Worm (Caenorhabditis elegans) whole organism, L1 larva: ENCODE data around the gene C35A5.3.

Experiments
- Y116A8C.19 ChIP-seq: sonication (generic microtip); optimal IDR thresholded peaks from 2 replicates; lab custom pipeline; 2016; ENCODE audit warnings: missing compliant biosample characterization, missing genetic modification characterization, borderline replicate concordance
- alr-1 ChIP-seq: fragments of 200-800 bp; sonication (Bioruptor generic); optimal IDR thresholded peaks from 2 replicates; lab custom pipeline; 2018; ENCODE audit warnings: borderline replicate concordance, mild to moderate bottlenecking, missing genetic modification characterization, missing compliant biosample characterization
- aly-2 ChIP-seq: fragments of 150-350 bp; optimal IDR thresholded peaks from 2 replicates; lab custom pipeline; 2014; ENCODE audit warnings: missing biosample characterization, missing genetic modification characterization
- ama-1 ChIP-seq: fragments of 150-350 bp; optimal IDR thresholded peaks from 2 replicates; lab custom pipeline; 2014
- blmp-1 ChIP-seq: fragments of 150-350 bp; optimal IDR thresholded peaks from 2 replicates; lab custom pipeline; 2014; ENCODE audit warnings: missing biosample characterization, missing genetic modification characterization
- ceh-82 ChIP-seq, 3 experiments: fragments of 150-350 bp in 1 of 3; sonication (generic microtip) in 2 of 3; optimal IDR thresholded peaks; 2 replicates each; lab custom pipeline; 2014 to 2017; ENCODE audit warnings: missing biosample characterization in 3 of 3, missing genetic modification characterization in 3 of 3
- ceh-88 ChIP-seq: fragments of 200-800 bp; sonication (Bioruptor generic); IDR thresholded peaks from 2 replicates; pipeline ENCODE4 v1.3.6; 2022; ENCODE audit warnings: missing genetic modification characterization, missing compliant biosample characterization
- ceh-90 ChIP-seq: sonication (generic microtip); optimal IDR thresholded peaks from 2 replicates; lab custom pipeline; 2016; ENCODE audit warnings: missing genetic modification characterization, missing compliant biosample characterization
- efl-1 ChIP-seq, 4 experiments: fragments of 150-350 bp; optimal IDR thresholded peaks in 3 of 4; peaks in 1 of 4; 1 replicate in 1 of 4; 2 replicates in 3 of 4; lab custom pipeline; 2014; ENCODE audit warnings: missing biosample characterization in 2 of 4, missing genetic modification characterization in 2 of 4, missing genetic modification reagents in 2 of 4
- efl-3 ChIP-seq: fragments of 200-800 bp; sonication (Bioruptor generic); optimal IDR thresholded peaks from 2 replicates; lab custom pipeline; 2018; ENCODE audit warnings: mild to moderate bottlenecking, missing genetic modification characterization, missing compliant biosample characterization
- egl-13 ChIP-seq: sonication (generic microtip); optimal IDR thresholded peaks from 2 replicates; lab custom pipeline; 2016; ENCODE audit warnings: missing genotype, missing genetic modification reagents, missing genetic modification characterization, missing compliant biosample characterization
- egl-27 ChIP-seq, 2 experiments: fragments of 150-350 bp in 1 of 2; sonication (generic microtip); optimal IDR thresholded peaks; 3 replicates each; lab custom pipeline; 2017 to 2018; ENCODE audit warnings: missing biosample characterization in 2 of 2, missing genetic modification characterization in 2 of 2, missing genetic modification reagents in 2 of 2
- elt-2 ChIP-seq: sonication (generic microtip); optimal IDR thresholded peaks from 2 replicates; lab custom pipeline; 2016; ENCODE audit warnings: missing genetic modification characterization, mild to moderate bottlenecking, inconsistent platforms, missing compliant biosample characterization, missing genetic modification reagents
- fkh-10 ChIP-seq: sonication (generic microtip); optimal IDR thresholded peaks from 2 replicates; lab custom pipeline; 2017; ENCODE audit warnings: missing biosample characterization, missing genetic modification reagents, missing genetic modification characterization
- fkh-4 ChIP-seq: sonication (generic microtip); optimal IDR thresholded peaks from 2 replicates; lab custom pipeline; 2016; ENCODE audit warnings: missing compliant biosample characterization, missing genetic modification characterization, borderline replicate concordance
- fos-1 ChIP-seq: fragments of 150-350 bp; optimal IDR thresholded peaks from 2 replicates; lab custom pipeline; 2014; ENCODE audit warnings: missing biosample characterization, missing genetic modification characterization
- grh-1 ChIP-seq: fragments of 200-800 bp; sonication (Bioruptor generic); IDR thresholded peaks from 2 replicates; pipeline ENCODE4 v1.3.6; 2022; ENCODE audit warnings: missing genetic modification reagents, missing genetic modification characterization, missing compliant biosample characterization
- hpl-2 ChIP-seq: fragments of 150-350 bp; optimal IDR thresholded peaks from 2 replicates; lab custom pipeline; 2014; ENCODE audit warnings: missing biosample characterization, missing genetic modification reagents, missing genetic modification characterization
- isw-1 ChIP-seq: fragments of 200-800 bp; sonication (Bioruptor generic); IDR thresholded peaks from 2 replicates; pipeline ENCODE4 v1.3.6; 2022; ENCODE audit warnings: missing genetic modification characterization, missing compliant biosample characterization
- jun-1 ChIP-seq: fragments of 150-350 bp; optimal IDR thresholded peaks from 2 replicates; lab custom pipeline; 2014; ENCODE audit warnings: missing biosample characterization, missing genetic modification reagents, missing genetic modification characterization
- lin-14 ChIP-seq: fragments of 200-800 bp; sonication (Bioruptor generic); optimal IDR thresholded peaks from 2 replicates; lab custom pipeline; 2018; ENCODE audit warnings: mild to moderate bottlenecking, missing genetic modification characterization, moderate library complexity, missing compliant biosample characterization
- lin-15B ChIP-seq: fragments of 150-350 bp; sonication (generic microtip); optimal IDR thresholded peaks from 3 replicates; lab custom pipeline; 2014; ENCODE audit warnings: missing biosample characterization, missing genetic modification characterization
- lin-39 ChIP-seq: fragments of 150-350 bp; optimal IDR thresholded peaks from 2 replicates; lab custom pipeline; 2014; ENCODE audit warnings: missing biosample characterization, missing genetic modification reagents, missing genetic modification characterization
- lir-3 ChIP-seq: sonication (generic microtip); optimal IDR thresholded peaks from 2 replicates; lab custom pipeline; 2016; ENCODE audit warnings: mild to moderate bottlenecking, missing genetic modification characterization, moderate library complexity, missing compliant biosample characterization; ENCODE audit not compliant: poor library complexity
- mab-9 ChIP-seq: fragments of 200-800 bp; sonication (Bioruptor generic); IDR thresholded peaks from 2 replicates; pipeline ENCODE4 v1.3.6; 2022; ENCODE audit warnings: missing genetic modification reagents, missing genetic modification characterization, missing compliant biosample characterization
- mdl-1 ChIP-seq, 2 experiments: fragments of 150-350 bp; optimal IDR thresholded peaks; 2 replicates each; lab custom pipeline; 2014 to 2017; ENCODE audit warnings: missing biosample characterization in 2 of 2, missing genetic modification characterization in 2 of 2, inconsistent platforms in 1 of 2
- mep-1 ChIP-seq: fragments of 150-350 bp; optimal IDR thresholded peaks from 2 replicates; lab custom pipeline; 2014; ENCODE audit warnings: missing biosample characterization, missing genetic modification characterization
- nhr-19 ChIP-seq: fragments of 200-800 bp; sonication (Bioruptor generic); conservative IDR thresholded peaks from 2 replicates; pipeline ENCODE4 v1.3.6; 2022; ENCODE audit warnings: missing genetic modification characterization, missing compliant biosample characterization
- nhr-20 ChIP-seq: sonication (generic microtip); optimal IDR thresholded peaks from 2 replicates; lab custom pipeline; 2016; ENCODE audit warnings: mild to moderate bottlenecking, missing genetic modification characterization, missing compliant biosample characterization
- nhr-237 ChIP-seq: fragments of 150-350 bp; optimal IDR thresholded peaks from 2 replicates; lab custom pipeline; 2014; ENCODE audit warnings: missing biosample characterization, missing genetic modification characterization
- nhr-28 ChIP-seq: fragments of 150-350 bp; optimal IDR thresholded peaks from 2 replicates; lab custom pipeline; 2014; ENCODE audit warnings: missing biosample characterization, missing genetic modification characterization
- nhr-76 ChIP-seq: sonication (generic microtip); optimal IDR thresholded peaks from 2 replicates; lab custom pipeline; 2017; ENCODE audit warnings: missing biosample characterization, missing genetic modification characterization
- nhr-77 ChIP-seq: fragments of 150-350 bp; optimal IDR thresholded peaks from 2 replicates; lab custom pipeline; 2014; ENCODE audit warnings: missing biosample characterization, missing genetic modification characterization
- nhr-85 ChIP-seq: sonication (generic microtip); peaks from one replicate; lab custom pipeline; 2016; ENCODE audit warnings: missing genetic modification characterization, inconsistent platforms, missing compliant biosample characterization
- pag-3 ChIP-seq: sonication (generic microtip); optimal IDR thresholded peaks from 2 replicates; lab custom pipeline; 2017; ENCODE audit warnings: missing genetic modification characterization, mild to moderate bottlenecking, missing compliant biosample characterization, antibody characterized with exemption, borderline replicate concordance; ENCODE audit not compliant: insufficient read depth
- pqm-1 ChIP-seq: sonication (generic microtip); optimal IDR thresholded peaks from 3 replicates; lab custom pipeline; 2017; ENCODE audit warnings: missing biosample characterization, missing genetic modification characterization
- rnt-1 ChIP-seq: sonication (generic microtip); optimal IDR thresholded peaks from 2 replicates; lab custom pipeline; 2016; ENCODE audit warnings: mild to moderate bottlenecking, missing genetic modification characterization, moderate library complexity, missing compliant biosample characterization
- sptf-1 ChIP-seq: fragments of 150-350 bp; optimal IDR thresholded peaks from 2 replicates; lab custom pipeline; 2014; ENCODE audit warnings: missing biosample characterization, missing genetic modification characterization
- sup-37 ChIP-seq: fragments of 200-800 bp; sonication (Bioruptor generic); optimal IDR thresholded peaks from 2 replicates; lab custom pipeline; 2018; ENCODE audit warnings: mild to moderate bottlenecking, missing genetic modification characterization, missing compliant biosample characterization
- swsn-7 ChIP-seq: sonication (generic microtip); optimal IDR thresholded peaks from 2 replicates; lab custom pipeline; 2016; ENCODE audit warnings: missing genetic modification characterization, missing compliant biosample characterization
- unc-130 ChIP-seq: fragments of 150-350 bp; optimal IDR thresholded peaks from 2 replicates; lab custom pipeline; 2017; ENCODE audit warnings: missing biosample characterization, missing genetic modification characterization, inconsistent platforms
- unc-30 ChIP-seq: sonication (generic microtip); optimal IDR thresholded peaks from 2 replicates; lab custom pipeline; 2017; ENCODE audit warnings: missing biosample characterization, missing genetic modification characterization
- unc-62 ChIP-seq: fragments of 150-350 bp; optimal IDR thresholded peaks from 2 replicates; lab custom pipeline; 2014; ENCODE audit warnings: missing biosample characterization, missing genetic modification reagents, missing genetic modification characterization
- unc-86 ChIP-seq: sonication (generic microtip); optimal IDR thresholded peaks from 2 replicates; lab custom pipeline; 2016; ENCODE audit warnings: missing genetic modification characterization, missing compliant biosample characterization
- ztf-11 ChIP-seq, 2 experiments: sonication (generic microtip); optimal IDR thresholded peaks; 2 replicates each; lab custom pipeline; 2016 to 2017; ENCODE audit warnings: missing genetic modification characterization in 2 of 2, missing biosample characterization in 1 of 2, missing compliant biosample characterization in 1 of 2

Gene C35A5.3

ce11 chrV:10468190-10468589 lies 33.0 kb downstream of the C35A5.3 start, which contains the start of gene egl-9 (continued):
- TF ChIP-seq nhr-20 (tag; lab: Kevin White, UChicago) (peak; percentile 8), rnt-1 (tag; lab: Kevin White, UChicago) (no peak), unc-130 (tag; lab: Kevin White, UChicago) (no peak), isw-1 (GFP tag; lab: Robert Waterston, UW) (no peak), unc-86 (no peak), nhr-28 (no peak), lin-14 (GFP tag; lab: Kevin White, UChicago) (peak; percentile 15), egl-27 (tag; optimal IDR thresholded peaks at IDR 0.05; lab: Kevin White, UChicago) (no peak), ceh-88 (no peak), lir-3 (tag; lab: Kevin White, UChicago) (no peak), nhr-237 (tag; lab: Kevin White, UChicago) (no peak), fkh-4 (tag; lab: Kevin White, UChicago) (no peak), sup-37 (no peak), efl-1 (optimal IDR thresholded peaks at IDR 0.05; lab: Kevin White, UChicago) (no peak), efl-1 (GFP tag; optimal IDR thresholded peaks at IDR 0.05 in 1 of 2; lab: Kevin White, UChicago) (no peak), nhr-19 (GFP tag; lab: Robert Waterston, UW) (no peak), efl-3 (GFP tag; lab: Kevin White, UChicago) (no peak), nhr-77 (tag; lab: Kevin White, UChicago) (no peak), Y116A8C.19 (tag; lab: Kevin White, UChicago) (no peak), mep-1 (tag; lab: Kevin White, UChicago) (peak; percentile 5), nhr-85 (tag; lab: Kevin White, UChicago) (no peak), hpl-2 (GFP tag; lab: Kevin White, UChicago) (no peak), ceh-82 (tag; optimal IDR thresholded peaks at IDR 0.05; lab: Kevin White, UChicago) (no peak)

- no peak for TF ChIP-seq unc-86
- TF ChIP-seq ama-1 (lab: Kevin White, UChicago) = no peak
- no peak for TF ChIP-seq unc-62
- no peak for TF ChIP-seq egl-27 (tag; optimal IDR thresholded peaks at IDR 0.05; lab: Kevin White, UChicago)
- TF ChIP-seq nhr-237 (tag; lab: Kevin White, UChicago) = no peak
- no peak for TF ChIP-seq lin-15B (tag; lab: Kevin White, UChicago)
- TF ChIP-seq fkh-10 = no peak
- no peak for TF ChIP-seq ceh-90 (tag; lab: Kevin White, UChicago)
- no peak for TF ChIP-seq nhr-76 (tag; lab: Kevin White, UChicago)
- no peak for TF ChIP-seq aly-2 (tag; lab: Kevin White, UChicago)
- no peak for TF ChIP-seq unc-30 (tag; lab: Kevin White, UChicago)
- TF ChIP-seq lin-14 (GFP tag; lab: Kevin White, UChicago) = no peak
- no peak for TF ChIP-seq jun-1 (tag; lab: Kevin White, UChicago)
- no peak for TF ChIP-seq mdl-1 (tag; optimal IDR thresholded peaks at IDR 0.05; lab: Kevin White, UChicago)
- no peak for TF ChIP-seq elt-2
Measured at ce11 chrV:10467659-10468058, 33.5 kb downstream of the C35A5.3 start.

- TF ChIP-seq alr-1 (tag; lab: Kevin White, UChicago) (no peak), grh-1 (GFP tag; lab: Robert Waterston, UW) (no peak), rnt-1 (tag; lab: Kevin White, UChicago) (peak; percentile 57), mab-9 (no peak), ztf-11 (tag; optimal IDR thresholded peaks at IDR 0.05; lab: Kevin White, UChicago) (no peak), swsn-7 (tag; lab: Kevin White, UChicago) (no peak), lin-39 (tag; lab: Kevin White, UChicago) (no peak), sptf-1 (no peak), unc-130 (tag; lab: Kevin White, UChicago) (peak; percentile 8), fos-1 (no peak), mdl-1 (tag; optimal IDR thresholded peaks at IDR 0.05; lab: Kevin White, UChicago) (no peak), pag-3 (tag; lab: Kevin White, UChicago) (peak; percentile 36), pqm-1 (tag; lab: Kevin White, UChicago) (no peak), blmp-1 (tag; lab: Kevin White, UChicago) (peak; percentile 9), nhr-237 (tag; lab: Kevin White, UChicago) (no peak), ceh-82 (tag; optimal IDR thresholded peaks at IDR 0.05; lab: Kevin White, UChicago) (no peak), egl-13 (tag; lab: Kevin White, UChicago) (no peak)
- TF ChIP-seq, all 84 proteins: peak for 4
Measured at ce11 chrV:10467104-10467503, 34.1 kb downstream of the C35A5.3 start.
